Worm (Caenorhabditis elegans) whole organism, late embryonic: ENCODE data around the gene F38B6.7.

Experiments
- F13H6.1 ChIP-seq: sonication (generic microtip); optimal IDR thresholded peaks from 2 replicates; lab custom pipeline; 2016; ENCODE audit warnings: missing genetic modification characterization, missing compliant biosample characterization
- K09A11.1 ChIP-seq: sonication (generic microtip); optimal IDR thresholded peaks from 2 replicates; lab custom pipeline; 2017; ENCODE audit warnings: antibody characterized with exemption, mild to moderate bottlenecking, missing genetic modification characterization, missing compliant biosample characterization; ENCODE audit not compliant: insufficient read depth
- T23F11.4 ChIP-seq: fragments of 200-800 bp; sonication (Bioruptor generic); optimal IDR thresholded peaks from 2 replicates; lab custom pipeline; 2018; ENCODE audit warnings: mild to moderate bottlenecking, missing genetic modification characterization, missing compliant biosample characterization
- Y22D7AL.16 ChIP-seq: sonication (generic microtip); optimal IDR thresholded peaks from 2 replicates; lab custom pipeline; 2016; ENCODE audit warnings: missing genetic modification characterization, missing compliant biosample characterization
- ahr-1 ChIP-seq: sonication (generic microtip); optimal IDR thresholded peaks from 2 replicates; lab custom pipeline; 2016; ENCODE audit warnings: missing genetic modification characterization, missing compliant biosample characterization
- ama-1 ChIP-seq: fragments of 150-350 bp; optimal IDR thresholded peaks from 2 replicates; lab custom pipeline; 2014
- ceh-14 ChIP-seq: sonication (generic microtip); optimal IDR thresholded peaks from 2 replicates; lab custom pipeline; 2016; ENCODE audit warnings: missing genotype, missing genetic modification characterization, missing compliant biosample characterization
- ceh-18 ChIP-seq: sonication (generic microtip); optimal IDR thresholded peaks from 2 replicates; lab custom pipeline; 2016; ENCODE audit warnings: missing genetic modification characterization, missing compliant biosample characterization
- ceh-19 ChIP-seq: fragments of 200-800 bp; sonication (Bioruptor generic); optimal IDR thresholded peaks from 2 replicates; lab custom pipeline; 2018; ENCODE audit warnings: mild to moderate bottlenecking, missing genetic modification characterization, missing compliant biosample characterization
- ceh-2 ChIP-seq: sonication (generic microtip); optimal IDR thresholded peaks from 2 replicates; lab custom pipeline; 2016; ENCODE audit warnings: missing genotype, missing genetic modification characterization, missing compliant biosample characterization
- ceh-22 ChIP-seq: sonication (generic microtip); optimal IDR thresholded peaks from 2 replicates; lab custom pipeline; 2017; ENCODE audit warnings: missing biosample characterization, missing genetic modification characterization
- ceh-30 ChIP-seq: fragments of 150-350 bp; optimal IDR thresholded peaks from 2 replicates; lab custom pipeline; 2014; ENCODE audit warnings: missing biosample characterization, missing genetic modification characterization
- ceh-31 ChIP-seq: sonication (generic microtip); optimal IDR thresholded peaks from 2 replicates; lab custom pipeline; 2016; ENCODE audit warnings: missing genetic modification characterization, missing compliant biosample characterization
- ceh-45 ChIP-seq: fragments of 200-800 bp; sonication (Bioruptor generic); IDR thresholded peaks from 2 replicates; pipeline ENCODE4 v1.3.6; 2022; ENCODE audit warnings: missing genetic modification reagents, missing genetic modification characterization, missing compliant biosample characterization
- ceh-48 ChIP-seq: sonication (generic microtip); optimal IDR thresholded peaks from 2 replicates; lab custom pipeline; 2016; ENCODE audit warnings: missing genetic modification characterization, inconsistent platforms, missing compliant biosample characterization
- ceh-6 ChIP-seq: fragments of 200-800 bp; sonication (Bioruptor generic); optimal IDR thresholded peaks from 2 replicates; lab custom pipeline; 2018; ENCODE audit warnings: mild to moderate bottlenecking, missing genetic modification characterization, missing compliant biosample characterization
- che-1 ChIP-seq: sonication (generic microtip); optimal IDR thresholded peaks from 2 replicates; lab custom pipeline; 2016; ENCODE audit warnings: mild to moderate bottlenecking, missing genetic modification characterization, missing compliant biosample characterization
- dmd-4 ChIP-seq: sonication (generic microtip); optimal IDR thresholded peaks from 2 replicates; lab custom pipeline; 2016; ENCODE audit warnings: borderline replicate concordance, missing genetic modification characterization, missing compliant biosample characterization
- dve-1 ChIP-seq: sonication (generic microtip); optimal IDR thresholded peaks from 2 replicates; lab custom pipeline; 2017; ENCODE audit warnings: antibody characterized with exemption, mild to moderate bottlenecking, missing genetic modification characterization, missing compliant biosample characterization
- ets-4 ChIP-seq: sonication (generic microtip); optimal IDR thresholded peaks from 2 replicates; lab custom pipeline; 2016; ENCODE audit warnings: missing genetic modification characterization, missing compliant biosample characterization
- eyg-1 ChIP-seq: sonication (generic microtip); optimal IDR thresholded peaks from 2 replicates; lab custom pipeline; 2016; ENCODE audit warnings: missing genotype, missing genetic modification characterization, missing compliant biosample characterization
- fkh-10 ChIP-seq: fragments of 150-350 bp; optimal IDR thresholded peaks from 2 replicates; lab custom pipeline; 2014; ENCODE audit warnings: missing biosample characterization, missing genetic modification reagents, missing genetic modification characterization
- fkh-6 ChIP-seq: sonication (generic microtip); optimal IDR thresholded peaks from 2 replicates; lab custom pipeline; 2016; ENCODE audit warnings: missing genetic modification characterization, missing compliant biosample characterization
- gmeb-2 ChIP-seq: sonication (generic microtip); optimal IDR thresholded peaks from 2 replicates; lab custom pipeline; 2016; ENCODE audit warnings: missing genetic modification characterization, inconsistent platforms, missing compliant biosample characterization
- hlh-13 ChIP-seq: fragments of 200-800 bp; sonication (Bioruptor generic); optimal IDR thresholded peaks from 2 replicates; lab custom pipeline; 2018; ENCODE audit warnings: mild to moderate bottlenecking, missing genetic modification characterization, missing compliant biosample characterization
- hlh-8 ChIP-seq: sonication (generic microtip); optimal IDR thresholded peaks from 2 replicates; lab custom pipeline; 2016; ENCODE audit warnings: missing genotype, missing genetic modification characterization, missing compliant biosample characterization
- lin-11 ChIP-seq: fragments of 200-800 bp; sonication (Bioruptor generic); optimal IDR thresholded peaks from 2 replicates; lab custom pipeline; 2018; ENCODE audit warnings: mild to moderate bottlenecking, missing genetic modification characterization, missing compliant biosample characterization
- madf-2 ChIP-seq: sonication (generic microtip); optimal IDR thresholded peaks from 2 replicates; lab custom pipeline; 2017; ENCODE audit warnings: missing genetic modification characterization, missing compliant biosample characterization
- mec-3 ChIP-seq: sonication (generic microtip); optimal IDR thresholded peaks from 2 replicates; lab custom pipeline; 2016; ENCODE audit warnings: borderline replicate concordance, missing genetic modification characterization, missing compliant biosample characterization
- nhr-11 ChIP-seq: fragments of 150-350 bp; optimal IDR thresholded peaks from 2 replicates; lab custom pipeline; 2014; ENCODE audit warnings: missing biosample characterization, missing genetic modification characterization
- nhr-232 ChIP-seq: sonication (generic microtip); optimal IDR thresholded peaks from 2 replicates; lab custom pipeline; 2016; ENCODE audit warnings: missing genetic modification characterization, missing compliant biosample characterization
- npax-4 ChIP-seq: sonication (generic microtip); optimal IDR thresholded peaks from 2 replicates; lab custom pipeline; 2016; ENCODE audit warnings: missing genetic modification characterization, missing compliant biosample characterization
- odd-2 ChIP-seq: sonication (generic microtip); optimal IDR thresholded peaks from 2 replicates; lab custom pipeline; 2017; ENCODE audit warnings: antibody characterized with exemption, mild to moderate bottlenecking, missing genetic modification characterization, missing compliant biosample characterization
- pha-4 ChIP-seq: fragments of 150-350 bp; optimal IDR thresholded peaks from 2 replicates; lab custom pipeline; 2018; ENCODE audit warnings: missing biosample characterization, missing genetic modification reagents, missing genetic modification characterization
- pros-1 ChIP-seq: fragments of 150-350 bp; optimal IDR thresholded peaks from 2 replicates; lab custom pipeline; 2014; ENCODE audit warnings: missing biosample characterization, missing genetic modification reagents, missing genetic modification characterization
- rnt-1 ChIP-seq: sonication (generic microtip); optimal IDR thresholded peaks from 2 replicates; lab custom pipeline; 2016; ENCODE audit warnings: missing genetic modification characterization, missing compliant biosample characterization
- sdc-2 ChIP-seq: sonication (generic microtip); optimal IDR thresholded peaks from 2 replicates; lab custom pipeline; 2016; ENCODE audit warnings: missing genotype, missing genetic modification characterization, missing compliant biosample characterization
- sox-2 ChIP-seq: fragments of 200-800 bp; sonication (Bioruptor generic); IDR thresholded peaks from 2 replicates; pipeline ENCODE4 v1.3.6; 2022; ENCODE audit warnings: missing genetic modification reagents, missing genetic modification characterization, missing compliant biosample characterization
- syd-9 ChIP-seq: sonication (generic microtip); optimal IDR thresholded peaks from 2 replicates; lab custom pipeline; 2016; ENCODE audit warnings: mild to moderate bottlenecking, missing genetic modification characterization, moderate library complexity, missing compliant biosample characterization
- tbx-7 ChIP-seq: sonication (generic microtip); optimal IDR thresholded peaks from 2 replicates; lab custom pipeline; 2016; ENCODE audit warnings: missing genotype, missing genetic modification characterization, missing compliant biosample characterization
- ttx-3 ChIP-seq: sonication (generic microtip); optimal IDR thresholded peaks from 2 replicates; lab custom pipeline; 2016; ENCODE audit warnings: missing genetic modification reagents, missing genetic modification characterization, missing compliant biosample characterization
- unc-42 ChIP-seq: sonication (generic microtip); optimal IDR thresholded peaks from 2 replicates; lab custom pipeline; 2016; ENCODE audit warnings: missing genotype, missing genetic modification characterization, missing compliant biosample characterization
- unc-55 ChIP-seq: sonication (generic microtip); optimal IDR thresholded peaks from 2 replicates; lab custom pipeline; 2017; ENCODE audit warnings: missing biosample characterization, missing genetic modification reagents, missing genetic modification characterization
- unc-86 ChIP-seq: sonication (generic microtip); optimal IDR thresholded peaks from 2 replicates; lab custom pipeline; 2016; ENCODE audit warnings: missing genetic modification characterization, missing compliant biosample characterization
- ztf-16 ChIP-seq: sonication (generic microtip); optimal IDR thresholded peaks from 2 replicates; lab custom pipeline; 2017; ENCODE audit warnings: missing genetic modification characterization, missing compliant biosample characterization

F38B6.7 gene

DNA sequence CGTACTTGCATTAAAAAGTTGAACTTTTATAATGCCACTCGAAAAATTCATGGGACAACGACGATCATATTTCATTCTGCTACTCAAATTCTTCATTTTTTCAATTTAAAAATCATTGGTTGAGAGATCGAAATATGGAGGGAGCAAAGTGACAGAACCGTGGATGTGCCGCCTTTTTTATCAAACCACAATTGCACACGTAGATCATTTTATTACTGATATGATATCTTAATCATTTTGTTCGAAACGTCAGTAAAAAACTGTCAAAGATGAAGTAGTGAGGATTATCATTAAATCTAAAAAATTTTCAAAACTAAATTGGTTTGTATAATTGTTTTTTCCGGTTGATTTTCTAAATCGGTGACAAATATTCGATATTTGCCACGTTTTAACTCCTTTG lies 44.0 kb downstream of the F38B6.7 start:
- TF ChIP-seq gmeb-2, result no peak
- no peak for TF ChIP-seq ceh-19 (GFP tag; lab: Kevin White, UChicago)
- no peak for TF ChIP-seq syd-9 (tag; lab: Kevin White, UChicago)
- TF ChIP-seq ets-4 (tag; lab: Kevin White, UChicago), result no peak
- no peak for TF ChIP-seq pha-4 (tag; lab: Kevin White, UChicago)
- TF ChIP-seq unc-55 (GFP tag; lab: Kevin White, UChicago), result no peak
- TF ChIP-seq ceh-6, result no peak
- TF ChIP-seq nhr-11 (tag; lab: Kevin White, UChicago), result no peak
- TF ChIP-seq F13H6.1 (tag; lab: Kevin White, UChicago), result no peak
- no peak for TF ChIP-seq Y22D7AL.16 (tag; lab: Kevin White, UChicago)
- TF ChIP-seq unc-42, result no peak
- TF ChIP-seq che-1 (tag; lab: Kevin White, UChicago), result no peak
- TF ChIP-seq ztf-16 (tag; lab: Kevin White, UChicago), result no peak
- TF ChIP-seq sdc-2, result no peak

DNA sequence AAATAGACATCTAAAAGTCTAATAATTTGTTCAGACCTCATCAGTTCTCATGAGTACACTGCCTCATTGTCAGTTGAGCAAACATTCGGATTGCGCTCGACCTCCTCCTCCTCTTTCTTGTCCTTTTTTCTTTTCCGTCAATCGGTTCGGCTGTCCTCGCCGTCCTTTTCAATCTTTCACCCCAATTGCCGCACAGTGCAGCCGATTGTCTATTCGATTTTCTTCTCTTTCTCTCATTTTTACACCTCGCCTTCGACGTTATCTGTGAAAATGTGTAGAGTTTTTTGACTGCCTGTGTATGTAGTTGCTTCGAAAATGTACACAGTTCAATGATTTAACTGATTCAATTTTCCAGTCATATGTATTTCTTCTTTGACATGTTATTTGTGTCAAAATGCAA lies 45.0 kb downstream of the F38B6.7 start:
- TF ChIP-seq unc-86 (no peak), eyg-1 (tag; lab: Kevin White, UChicago) (no peak), ceh-30 (tag; lab: Kevin White, UChicago) (no peak), npax-4 (no peak), fkh-6 (tag; lab: Kevin White, UChicago) (no peak), ceh-48 (tag; lab: Kevin White, UChicago) (no peak), ahr-1 (tag; lab: Kevin White, UChicago) (no peak), dmd-4 (tag; lab: Kevin White, UChicago) (no peak), ceh-18 (tag; lab: Kevin White, UChicago) (no peak), pros-1 (tag; lab: Kevin White, UChicago) (no peak), hlh-8 (no peak), T23F11.4 (GFP tag; lab: Kevin White, UChicago) (no peak), madf-2 (tag; lab: Kevin White, UChicago) (no peak), K09A11.1 (no peak), unc-42 (no peak), ceh-45 (GFP tag; lab: Robert Waterston, UW) (no peak), ttx-3 (no peak), fkh-10 (GFP tag; lab: Kevin White, UChicago) (no peak), sox-2 (GFP tag; lab: Robert Waterston, UW) (no peak), ama-1 (lab: Kevin White, UChicago) (no peak)

DNA sequence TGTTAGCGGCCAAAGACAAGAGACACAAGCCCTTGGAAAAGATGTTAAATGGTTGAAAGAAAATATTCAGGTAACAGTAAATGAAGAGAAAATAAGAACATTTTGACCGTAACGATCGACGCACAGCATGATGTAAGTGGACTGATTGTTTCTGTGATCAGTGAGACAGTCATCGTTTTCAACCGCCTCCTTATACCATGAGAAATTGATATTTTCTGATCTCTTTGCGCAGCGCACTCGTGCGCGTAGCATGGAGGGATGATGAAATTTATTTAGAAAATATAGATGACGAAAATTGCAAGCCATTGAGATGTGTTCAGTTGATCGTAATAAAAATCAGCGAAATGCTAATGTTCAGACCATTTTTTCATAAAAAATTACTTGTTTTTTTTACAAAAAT lies 48.6 kb downstream of the F38B6.7 start:
- TF ChIP-seq tbx-7 (tag; lab: Kevin White, UChicago) (no peak), unc-42 (no peak), syd-9 (tag; lab: Kevin White, UChicago) (no peak)

DNA sequence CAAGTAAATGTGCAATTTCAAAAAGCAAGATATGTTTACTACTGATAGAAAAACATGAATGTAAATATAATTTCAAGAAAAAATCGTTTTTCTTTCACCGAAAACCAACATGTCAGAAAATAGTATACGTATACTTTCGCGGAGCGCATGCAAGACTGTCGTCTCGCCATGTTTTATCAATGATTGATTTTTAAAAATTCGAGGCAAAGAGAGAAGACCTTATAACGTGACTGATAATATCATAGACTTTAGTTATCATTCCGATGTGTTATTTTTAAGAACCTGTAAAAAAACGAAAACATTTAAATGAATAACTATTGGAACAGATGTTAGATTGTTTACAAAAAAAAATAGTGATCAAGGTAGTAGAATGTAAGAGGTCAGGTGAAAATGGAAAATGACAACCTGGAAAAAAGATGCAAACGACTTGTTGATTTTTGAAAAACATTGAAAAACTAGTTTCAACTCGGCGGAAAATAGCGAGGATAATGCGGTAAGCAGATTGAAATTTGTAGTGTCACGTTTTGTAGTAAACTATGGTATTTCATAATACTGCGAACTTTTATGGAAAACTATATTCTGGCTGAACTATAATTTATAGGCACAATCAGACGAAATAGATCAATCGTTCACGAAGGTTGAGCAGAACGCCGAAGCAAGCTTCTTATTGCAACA lies 51.6 kb downstream of the F38B6.7 start:
- TF ChIP-seq mec-3 (tag; lab: Kevin White, UChicago) (no peak), ceh-22 (tag; lab: Kevin White, UChicago) (no peak), nhr-232 (tag; lab: Kevin White, UChicago) (no peak), ceh-2 (tag; lab: Kevin White, UChicago) (no peak), ceh-14 (tag; lab: Kevin White, UChicago) (no peak), rnt-1 (no peak), hlh-13 (no peak), ttx-3 (no peak), dve-1 (no peak), unc-55 (GFP tag; lab: Kevin White, UChicago) (no peak), eyg-1 (tag; lab: Kevin White, UChicago) (no peak), lin-11 (tag; lab: Kevin White, UChicago) (no peak), ceh-31 (tag; lab: Kevin White, UChicago) (no peak), ceh-45 (GFP tag; lab: Robert Waterston, UW) (no peak), odd-2 (no peak), F13H6.1 (tag; lab: Kevin White, UChicago) (no peak)
